Worm (Caenorhabditis elegans): ENCODE results near the gene C26B9.2.
A peak's percentile ranks its signal among the peaks of the same experiment; 100 is the strongest.

C26B9.2 gene

DNA sequence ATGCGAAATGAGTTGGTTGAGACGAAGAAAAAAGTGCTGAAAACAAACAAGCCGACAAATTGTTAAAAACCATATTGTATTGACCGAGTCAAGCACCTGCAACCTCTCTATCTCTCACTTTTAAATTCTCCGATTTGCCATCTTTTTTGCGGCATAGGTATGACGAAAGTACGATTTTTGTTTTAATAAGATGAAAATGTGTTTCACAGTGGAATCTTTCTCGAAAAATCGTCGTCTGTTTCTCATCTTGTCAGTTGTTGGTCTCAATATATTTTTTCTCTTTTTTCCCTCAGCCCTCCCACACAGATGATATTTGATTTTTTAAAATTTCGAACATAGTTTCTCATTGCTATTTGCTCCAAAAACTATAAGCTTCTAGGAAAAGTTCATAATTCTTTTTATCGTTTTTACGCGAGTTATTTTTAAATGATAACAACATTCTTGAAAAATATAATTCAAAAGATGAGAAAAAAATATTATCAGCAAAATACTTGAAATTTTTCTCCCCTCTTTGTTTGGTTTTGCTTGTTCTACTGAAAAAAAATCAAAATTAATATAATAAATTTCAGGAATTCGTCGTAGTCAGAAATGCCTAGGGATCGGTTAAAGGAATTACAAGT is 8.7 kb downstream of the C26B9.2 start, which contains the start of gene syx-3:
syx-3 (plus strand) TSS at position 570 of the 620 bp plus-strand sequence.
- TF ChIP-seq nhr-25 (tag; optimal IDR thresholded peaks at IDR 0.05) (no peak), crh-2 (tag; optimal IDR thresholded peaks at IDR 0.05) (no peak), fos-1 (tag; optimal IDR thresholded peaks at IDR 0.05) (no peak), nhr-12 (tag; optimal IDR thresholded peaks at IDR 0.05) (no peak), ZK546.5 (tag; optimal IDR thresholded peaks at IDR 0.05) (no peak), sem-4 (tag; optimal IDR thresholded peaks at IDR 0.05) (no peak), egl-27 (tag; optimal IDR thresholded peaks at IDR 0.05) (no peak), dmd-4 (tag; optimal IDR thresholded peaks at IDR 0.05) (no peak), elt-3 (tag; optimal IDR thresholded peaks at IDR 0.05) (no peak), nhr-237 (tag; optimal IDR thresholded peaks at IDR 0.05) (no peak), nhr-21 (tag; optimal IDR thresholded peaks at IDR 0.05) (no peak), R02D3.7 (tag; optimal IDR thresholded peaks at IDR 0.05) (no peak), mdl-1 (tag; optimal IDR thresholded peaks at IDR 0.05) (no peak), mab-5 (tag; optimal IDR thresholded peaks at IDR 0.05) (no peak)

DNA sequence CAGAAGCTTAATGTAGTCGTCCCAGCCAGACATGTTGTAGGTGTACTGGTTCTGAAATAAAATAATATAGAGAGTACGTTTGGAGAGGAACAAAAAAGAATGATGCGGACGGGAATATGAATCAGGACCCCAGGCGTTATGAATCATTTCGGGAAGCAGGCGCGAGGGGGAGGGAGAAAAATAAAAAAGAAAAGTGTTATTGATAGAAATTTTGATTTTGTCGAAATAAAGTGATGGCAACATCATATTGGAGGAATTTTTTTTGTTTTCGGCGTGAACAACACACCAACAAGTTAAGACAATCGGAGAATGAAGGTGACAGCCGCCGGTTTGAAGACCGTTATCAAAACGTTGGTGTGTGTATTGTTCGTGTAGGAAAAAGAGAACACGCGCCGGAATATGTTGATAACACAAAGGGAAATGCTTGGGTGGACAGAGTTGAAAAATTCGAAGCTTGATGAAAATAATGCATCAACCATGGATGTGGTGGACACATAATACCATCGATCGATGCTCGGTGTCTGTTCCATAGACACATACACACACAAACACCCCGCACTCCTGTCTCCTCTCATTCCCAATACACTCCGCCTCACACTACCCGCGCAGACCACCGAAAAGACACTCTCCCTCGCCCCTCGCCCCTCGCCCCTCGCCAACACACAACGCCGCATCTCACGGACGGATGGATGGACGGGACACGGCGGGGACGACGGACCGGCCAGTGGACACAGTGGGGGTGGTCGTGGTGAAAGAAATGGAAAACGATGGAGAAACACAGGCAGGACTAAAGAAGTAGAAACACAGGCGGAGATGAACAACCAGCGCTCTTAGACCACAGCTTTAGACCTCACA is 14.3 kb downstream of the C26B9.2 start, which contains the start of gene pfn-2:
pfn-2 (minus strand) TSS at position 51 of the 855 bp plus-strand sequence.
- peak; percentile 3 for TF ChIP-seq crh-2 (tag; optimal IDR thresholded peaks at IDR 0.05)
- TF ChIP-seq elt-3 (tag; optimal IDR thresholded peaks at IDR 0.05): no peak
- TF ChIP-seq ztf-11 (tag; optimal IDR thresholded peaks at IDR 0.05): no peak
- peak; percentile 21 for TF ChIP-seq snpc-4 (tag; optimal IDR thresholded peaks at IDR 0.05)
- TF ChIP-seq unc-55 (GFP tag; optimal IDR thresholded peaks at IDR 0.05): peak; percentile 44
- peak; percentile 29 for TF ChIP-seq F13H6.1 (tag; optimal IDR thresholded peaks at IDR 0.05)
- peak; percentile 16 for TF ChIP-seq fos-1 (tag; optimal IDR thresholded peaks at IDR 0.05)

DNA sequence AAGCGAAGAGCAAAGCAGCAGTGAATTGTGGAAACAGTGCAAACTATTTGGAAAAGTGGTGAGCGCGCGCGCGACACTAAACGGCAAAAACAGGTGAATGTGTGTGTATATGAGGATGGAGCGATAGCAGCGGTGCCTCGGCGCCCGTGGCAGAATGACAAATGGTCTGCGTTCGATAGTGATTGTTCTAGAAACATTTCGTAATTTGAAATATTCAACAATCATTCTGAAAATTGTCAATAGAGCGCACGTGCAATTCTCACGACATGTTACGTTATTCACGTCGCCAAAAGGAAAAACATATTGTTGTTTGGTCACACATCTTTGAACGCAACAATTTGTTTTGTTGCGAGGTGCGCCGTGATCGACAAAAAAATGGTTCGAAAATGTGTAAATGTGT is 15.3 kb downstream of the C26B9.2 start:
- TF ChIP-seq nhr-10 (tag; optimal IDR thresholded peaks at IDR 0.05) (no peak), ceh-16 (tag; optimal IDR thresholded peaks at IDR 0.05) (no peak), R02D3.7 (tag; optimal IDR thresholded peaks at IDR 0.05) (no peak), ztf-11 (tag; optimal IDR thresholded peaks at IDR 0.05) (no peak), lin-11 (tag; optimal IDR thresholded peaks at IDR 0.05) (peak; percentile 7), elt-1 (tag; optimal IDR thresholded peaks at IDR 0.05) (no peak), ZK546.5 (tag; optimal IDR thresholded peaks at IDR 0.05) (no peak), ama-1 (optimal IDR thresholded peaks at IDR 0.05) (no peak), F13H6.1 (tag; optimal IDR thresholded peaks at IDR 0.05) (peak; percentile 2), nhr-12 (tag; optimal IDR thresholded peaks at IDR 0.05) (no peak), nhr-129 (tag; optimal IDR thresholded peaks at IDR 0.05) (peak; percentile 23), C34F6.9 (tag; optimal IDR thresholded peaks at IDR 0.05) (peak; percentile 9), dmd-4 (tag; optimal IDR thresholded peaks at IDR 0.05) (no peak), nhr-77 (tag; optimal IDR thresholded peaks at IDR 0.05) (no peak), zag-1 (tag; optimal IDR thresholded peaks at IDR 0.05) (no peak), nhr-6 (tag; optimal IDR thresholded peaks at IDR 0.05) (no peak), crh-2 (tag; optimal IDR thresholded peaks at IDR 0.05) (peak; percentile 41), egl-27 (tag; optimal IDR thresholded peaks at IDR 0.05) (no peak), nhr-21 (tag; optimal IDR thresholded peaks at IDR 0.05) (no peak), aly-2 (tag; optimal IDR thresholded peaks at IDR 0.05) (no peak), alr-1 (tag; optimal IDR thresholded peaks at IDR 0.05) (no peak), snpc-4 (tag; optimal IDR thresholded peaks at IDR 0.05) (no peak), nhr-237 (tag; optimal IDR thresholded peaks at IDR 0.05) (no peak), elt-3 (tag; optimal IDR thresholded peaks at IDR 0.05) (no peak)

DNA sequence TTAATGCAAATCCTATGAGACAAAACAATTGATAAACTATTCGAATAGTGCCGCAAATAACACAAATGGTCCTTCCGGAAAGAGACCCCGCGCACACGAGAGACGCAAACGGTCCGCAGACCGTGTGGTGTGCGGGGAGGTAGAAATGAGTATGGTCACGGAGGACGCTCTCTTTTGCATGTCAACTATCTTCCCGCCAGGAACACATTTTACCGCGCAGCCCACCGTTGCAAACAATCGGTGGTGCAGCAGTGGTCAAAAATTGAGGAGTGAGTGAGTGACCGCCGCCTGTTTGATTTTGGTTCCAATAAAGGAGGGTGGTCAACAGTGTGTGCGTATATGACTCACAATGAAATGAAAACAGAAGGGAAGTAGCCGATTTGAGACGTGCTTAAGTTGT is 20.7 kb downstream of the C26B9.2 start:
- TF ChIP-seq nhr-129 (tag; optimal IDR thresholded peaks at IDR 0.05) (no peak), nhr-11 (tag; optimal IDR thresholded peaks at IDR 0.05) (no peak), sem-4 (tag; optimal IDR thresholded peaks at IDR 0.05) (no peak), R02D3.7 (tag; optimal IDR thresholded peaks at IDR 0.05) (no peak), nhr-77 (tag; optimal IDR thresholded peaks at IDR 0.05) (no peak), lsy-2 (tag; optimal IDR thresholded peaks at IDR 0.05) (no peak), mdl-1 (tag; optimal IDR thresholded peaks at IDR 0.05) (no peak), crh-2 (tag; optimal IDR thresholded peaks at IDR 0.05) (no peak), skn-1 (tag; optimal IDR thresholded peaks at IDR 0.05) (no peak), mab-5 (tag; optimal IDR thresholded peaks at IDR 0.05) (no peak), C34F6.9 (tag; optimal IDR thresholded peaks at IDR 0.05) (no peak), unc-55 (GFP tag; optimal IDR thresholded peaks at IDR 0.05) (no peak), gmeb-1 (tag; optimal IDR thresholded peaks at IDR 0.05) (no peak), unc-39 (tag; optimal IDR thresholded peaks at IDR 0.05) (no peak), F13H6.1 (tag; optimal IDR thresholded peaks at IDR 0.05) (no peak), elt-1 (tag; optimal IDR thresholded peaks at IDR 0.05) (no peak)

All from whole organism, L2 larva.